Worm (Caenorhabditis elegans) whole organism, L4 larva: ENCODE data around the gene mls-2.

Experiments used
- F26F4.8 ChIP-seq: fragments of 200-800 bp; sonication (Bioruptor generic); conservative IDR thresholded peaks from 2 replicates; pipeline ENCODE4 v1.3.6; 2022; ENCODE audit warnings: missing genetic modification characterization, missing compliant biosample characterization
- F37D6.2 ChIP-seq: sonication (generic microtip); optimal IDR thresholded peaks from 2 replicates; lab custom pipeline; 2016; ENCODE audit warnings: mild to moderate bottlenecking, missing genetic modification characterization, missing compliant biosample characterization
- F44E2.7 ChIP-seq: fragments of 200-800 bp; sonication (Bioruptor generic); IDR thresholded peaks from 2 replicates; pipeline ENCODE4 v2.1.2; 2022; ENCODE audit warnings: missing genetic modification characterization, missing compliant biosample characterization
- F49E8.2 ChIP-seq: sonication (generic microtip); optimal IDR thresholded peaks from 2 replicates; lab custom pipeline; 2016; ENCODE audit warnings: missing compliant biosample characterization, mild to moderate bottlenecking, missing genetic modification characterization, borderline replicate concordance
- R02D3.7 ChIP-seq: fragments of 150-350 bp; sonication (generic microtip); optimal IDR thresholded peaks from 3 replicates; lab custom pipeline; 2014; ENCODE audit warnings: missing biosample characterization, missing genetic modification characterization
- attf-4 ChIP-seq: sonication (generic microtip); optimal IDR thresholded peaks from 3 replicates; lab custom pipeline; 2017; ENCODE audit warnings: missing biosample characterization, missing genetic modification characterization
- ceh-20 ChIP-seq: fragments of 200-800 bp; sonication (Bioruptor generic); IDR thresholded peaks from 2 replicates; pipeline ENCODE4 v1.3.6; 2022; ENCODE audit warnings: missing genetic modification reagents, missing genetic modification characterization, missing compliant biosample characterization
- ceh-82 ChIP-seq: sonication (generic microtip); optimal IDR thresholded peaks from 2 replicates; lab custom pipeline; 2017; ENCODE audit warnings: missing biosample characterization, missing genetic modification characterization
- daf-12 ChIP-seq: fragments of 150-350 bp; optimal IDR thresholded peaks from 2 replicates; lab custom pipeline; 2014; ENCODE audit warnings: missing biosample characterization, missing genetic modification reagents, missing genetic modification characterization
- daf-16 ChIP-seq, 3 experiments: sonication (generic microtip); optimal IDR thresholded peaks; 2 replicates each; lab custom pipeline; 2016 to 2017; ENCODE audit warnings: missing genetic modification characterization in 3 of 3, missing genetic modification reagents in 3 of 3, mild to moderate bottlenecking in 2 of 3, missing compliant biosample characterization in 2 of 3, missing biosample characterization in 1 of 3, moderate library complexity in 1 of 3
- daf-19 ChIP-seq: fragments of 200-800 bp; sonication (Bioruptor generic); conservative IDR thresholded peaks from 2 replicates; pipeline ENCODE4 v1.3.6; 2022; ENCODE audit warnings: missing genetic modification characterization, missing compliant biosample characterization
- dmd-6 ChIP-seq: fragments of 200-800 bp; sonication (Bioruptor generic); IDR thresholded peaks from 2 replicates; pipeline ENCODE4 v1.3.6; 2022; ENCODE audit warnings: missing genetic modification reagents, missing genetic modification characterization, missing compliant biosample characterization
- dpl-1 ChIP-seq: fragments of 150-350 bp; optimal IDR thresholded peaks from 2 replicates; lab custom pipeline; 2014; ENCODE audit warnings: missing biosample characterization, missing genetic modification reagents, missing genetic modification characterization
- dve-1 ChIP-seq: sonication (generic microtip); optimal IDR thresholded peaks from 2 replicates; lab custom pipeline; 2017; ENCODE audit warnings: antibody characterized with exemption, mild to moderate bottlenecking, missing genetic modification characterization, missing compliant biosample characterization; ENCODE audit not compliant: insufficient read depth
- hif-1 ChIP-seq, 2 experiments: sonication (generic microtip); optimal IDR thresholded peaks; 2 replicates each; lab custom pipeline; 2016 to 2017; ENCODE audit warnings: missing compliant biosample characterization in 2 of 2, missing genetic modification characterization in 2 of 2, missing genetic modification reagents in 2 of 2, missing genotype in 2 of 2, mild to moderate bottlenecking in 1 of 2
- hlh-11 ChIP-seq: fragments of 200-800 bp; sonication (Bioruptor generic); optimal IDR thresholded peaks from 2 replicates; lab custom pipeline; 2018; ENCODE audit warnings: mild to moderate bottlenecking, missing genetic modification characterization, missing compliant biosample characterization
- hlh-30 ChIP-seq: sonication (generic microtip); optimal IDR thresholded peaks from 2 replicates; lab custom pipeline; 2017; ENCODE audit warnings: antibody characterized with exemption, mild to moderate bottlenecking, missing genetic modification characterization, missing compliant biosample characterization; ENCODE audit not compliant: insufficient read depth
- lin-1 ChIP-seq: fragments of 200-800 bp; sonication (Bioruptor generic); IDR thresholded peaks from 2 replicates; pipeline ENCODE4 v1.3.6; 2022; ENCODE audit warnings: missing genetic modification reagents, missing genetic modification characterization, missing compliant biosample characterization
- lin-29 ChIP-seq: fragments of 200-800 bp; sonication (Bioruptor generic); IDR thresholded peaks from 2 replicates; pipeline ENCODE4 v1.3.6; 2022; ENCODE audit warnings: missing genetic modification reagents, missing genetic modification characterization, missing compliant biosample characterization
- lsy-2 ChIP-seq, 2 experiments: fragments of 150-350 bp in 1 of 2; sonication (generic microtip) in 1 of 2; optimal IDR thresholded peaks; 2 replicates each; lab custom pipeline; 2014 to 2017; ENCODE audit warnings: missing biosample characterization in 2 of 2, missing genetic modification characterization in 2 of 2
- madf-5 ChIP-seq, 2 experiments: fragments of 200-800 bp; sonication (Bioruptor generic); IDR thresholded peaks; 2 replicates each; pipeline ENCODE4 v1.3.6; 2022; ENCODE audit warnings: missing compliant biosample characterization in 2 of 2, missing genetic modification characterization in 2 of 2
- mdl-1 ChIP-seq, 2 experiments: fragments of 150-350 bp in 1 of 2; sonication (generic microtip) in 1 of 2; optimal IDR thresholded peaks; 2 replicates each; lab custom pipeline; 2014 to 2017; ENCODE audit warnings: missing biosample characterization in 2 of 2, missing genetic modification characterization in 2 of 2
- mdt-29 ChIP-seq: fragments of 200-800 bp; sonication (Bioruptor generic); IDR thresholded peaks from 2 replicates; pipeline ENCODE4 v1.3.6; 2022; ENCODE audit warnings: missing genetic modification reagents, missing genetic modification characterization, missing compliant biosample characterization
- mep-1 ChIP-seq: fragments of 150-350 bp; sonication (generic microtip); optimal IDR thresholded peaks from 3 replicates; lab custom pipeline; 2014; ENCODE audit warnings: missing biosample characterization, missing genetic modification characterization
- mes-2 ChIP-seq: sonication (generic microtip); optimal IDR thresholded peaks from 2 replicates; lab custom pipeline; 2016; ENCODE audit warnings: missing genotype, mild to moderate bottlenecking, missing genetic modification characterization, missing compliant biosample characterization; ENCODE audit not compliant: poor library complexity, severe bottlenecking
- mxl-2 ChIP-seq: fragments of 200-800 bp; sonication (Bioruptor generic); conservative IDR thresholded peaks from 2 replicates; pipeline ENCODE4 v1.3.6; 2022; ENCODE audit warnings: missing genetic modification reagents, missing genetic modification characterization, missing compliant biosample characterization
- mxl-3 ChIP-seq: fragments of 200-800 bp; sonication (Bioruptor generic); optimal IDR thresholded peaks from 2 replicates; lab custom pipeline; 2018; ENCODE audit warnings: mild to moderate bottlenecking, missing genetic modification characterization, missing compliant biosample characterization
- nhr-10 ChIP-seq: fragments of 150-350 bp; optimal IDR thresholded peaks from 2 replicates; lab custom pipeline; 2014; ENCODE audit warnings: missing biosample characterization, missing genetic modification characterization
- nhr-102 ChIP-seq: sonication (generic microtip); optimal IDR thresholded peaks from 2 replicates; lab custom pipeline; 2016; ENCODE audit warnings: mild to moderate bottlenecking, missing genetic modification characterization, moderate library complexity, missing compliant biosample characterization
- nhr-11 ChIP-seq: fragments of 150-350 bp; optimal IDR thresholded peaks from 2 replicates; lab custom pipeline; 2014; ENCODE audit warnings: missing biosample characterization, missing genetic modification characterization
- nhr-28 ChIP-seq: fragments of 150-350 bp; optimal IDR thresholded peaks from 2 replicates; lab custom pipeline; 2014; ENCODE audit warnings: missing biosample characterization, missing genetic modification characterization
- nhr-41 ChIP-seq: fragments of 200-800 bp; sonication (Bioruptor generic); IDR thresholded peaks from 2 replicates; pipeline ENCODE4 v1.3.6; 2022; ENCODE audit warnings: missing genetic modification reagents, missing genetic modification characterization, missing compliant biosample characterization
- nhr-42 ChIP-seq: fragments of 200-800 bp; sonication (Bioruptor generic); IDR thresholded peaks from 2 replicates; pipeline ENCODE4 v1.3.6; 2022; ENCODE audit warnings: missing genetic modification characterization, missing compliant biosample characterization
- nhr-48 ChIP-seq: sonication (generic microtip); optimal IDR thresholded peaks from 2 replicates; lab custom pipeline; 2016; ENCODE audit warnings: mild to moderate bottlenecking, missing genetic modification characterization, missing compliant biosample characterization
- nhr-76 ChIP-seq: fragments of 150-350 bp; optimal IDR thresholded peaks from 2 replicates; lab custom pipeline; 2014; ENCODE audit warnings: missing biosample characterization, missing genetic modification characterization
- nhr-77 ChIP-seq: fragments of 150-350 bp; optimal IDR thresholded peaks from 2 replicates; lab custom pipeline; 2014; ENCODE audit warnings: missing biosample characterization, missing genetic modification characterization
- pha-4 ChIP-seq, 2 experiments: fragments of 150-350 bp in 1 of 2; fragments of 200-800 bp in 1 of 2; sonication (Bioruptor generic) in 1 of 2; IDR thresholded peaks in 1 of 2; optimal IDR thresholded peaks in 1 of 2; 2 replicates each; pipeline versions ENCODE4 v1.3.6 to Lab custom; 2014 to 2022; ENCODE audit warnings: missing genetic modification characterization in 2 of 2, missing genetic modification reagents in 2 of 2, missing biosample characterization in 1 of 2, missing compliant biosample characterization in 1 of 2
- php-3 ChIP-seq: fragments of 200-800 bp; sonication (Bioruptor generic); IDR thresholded peaks from 2 replicates; pipeline ENCODE4 v1.3.6; 2022; ENCODE audit warnings: missing genetic modification reagents, missing genetic modification characterization, missing compliant biosample characterization
- pqm-1 ChIP-seq: sonication (generic microtip); optimal IDR thresholded peaks from 2 replicates; lab custom pipeline; 2017; ENCODE audit warnings: missing biosample characterization, missing genetic modification characterization
- sdz-12 ChIP-seq: fragments of 200-800 bp; sonication (Bioruptor generic); optimal IDR thresholded peaks from 2 replicates; lab custom pipeline; 2018; ENCODE audit warnings: mild to moderate bottlenecking, missing genetic modification characterization, missing compliant biosample characterization
- spr-1 ChIP-seq: sonication (generic microtip); optimal IDR thresholded peaks from 2 replicates; lab custom pipeline; 2016; ENCODE audit warnings: mild to moderate bottlenecking, missing genetic modification characterization, missing compliant biosample characterization
- tag-97 ChIP-seq: fragments of 200-800 bp; sonication (Bioruptor generic); IDR thresholded peaks from 2 replicates; pipeline ENCODE4 v1.3.6; 2022; ENCODE audit warnings: missing genetic modification characterization, missing compliant biosample characterization
- tra-1 ChIP-seq: fragments of 200-800 bp; sonication (Bioruptor generic); IDR thresholded peaks from 2 replicates; pipeline ENCODE4 v1.3.6; 2022; ENCODE audit warnings: missing genetic modification reagents, missing genetic modification characterization, missing compliant biosample characterization
- unc-130 ChIP-seq: sonication (generic microtip); optimal IDR thresholded peaks from 2 replicates; lab custom pipeline; 2016; ENCODE audit warnings: missing genetic modification reagents, missing genetic modification characterization, missing compliant biosample characterization
- unc-39 ChIP-seq: sonication (generic microtip); optimal IDR thresholded peaks from 2 replicates; lab custom pipeline; 2017; ENCODE audit warnings: missing biosample characterization, missing genetic modification characterization
- zag-1 ChIP-seq: fragments of 150-350 bp; optimal IDR thresholded peaks from 2 replicates; lab custom pipeline; 2014; ENCODE audit warnings: missing biosample characterization, missing genetic modification characterization
- zfp-2 ChIP-seq: sonication (generic microtip); optimal IDR thresholded peaks from 2 replicates; lab custom pipeline; 2016; ENCODE audit warnings: mild to moderate bottlenecking, missing genetic modification characterization, missing compliant biosample characterization
- zfp-3 ChIP-seq: fragments of 200-800 bp; sonication (Bioruptor generic); conservative IDR thresholded peaks from 2 replicates; pipeline ENCODE4 v1.3.6; 2022; ENCODE audit warnings: missing genetic modification reagents, missing genetic modification characterization, missing compliant biosample characterization
- zip-11 ChIP-seq: fragments of 200-800 bp; sonication (Bioruptor generic); IDR thresholded peaks from 2 replicates; pipeline ENCODE4 v1.3.6; 2022; ENCODE audit warnings: missing genetic modification characterization, missing compliant biosample characterization

The mls-2 gene

ce11 chrX:4795329-4795728 lies 33.9 kb upstream of the mls-2 start:
- no peak for TF ChIP-seq unc-39 (tag; lab: Kevin White, UChicago)
- TF ChIP-seq lin-29, result no peak
- TF ChIP-seq zip-11 (GFP tag; lab: Robert Waterston, UW), result no peak
- peak; percentile 93 for TF ChIP-seq dmd-6 (GFP tag; lab: Robert Waterston, UW)
- peak; percentile 65 for TF ChIP-seq nhr-102
- no peak for TF ChIP-seq F49E8.2 (tag; lab: Kevin White, UChicago)
- TF ChIP-seq zag-1 (tag; lab: Kevin White, UChicago), result no peak
- no peak for TF ChIP-seq sdz-12 (GFP tag; lab: Kevin White, UChicago)
- peak; percentile 4 for TF ChIP-seq nhr-10 (tag; lab: Kevin White, UChicago)
- TF ChIP-seq spr-1 (tag; lab: Kevin White, UChicago), result no peak
- peak; percentile 89 for TF ChIP-seq hlh-11 (tag; lab: Kevin White, UChicago)
- TF ChIP-seq mdl-1 (tag; optimal IDR thresholded peaks at IDR 0.05; lab: Kevin White, UChicago), result peak in 1 of 2 experiments; percentile 68
- peak; percentile 8 for TF ChIP-seq dpl-1
- peak; percentile 84 for TF ChIP-seq hlh-30
- TF ChIP-seq daf-16 (GFP tag; optimal IDR thresholded peaks at IDR 0.05; lab: Kevin White, UChicago), result peak in 1 of 2 experiments; percentile 34
- peak; percentile 97 for TF ChIP-seq daf-16 (tag; optimal IDR thresholded peaks at IDR 0.05; lab: Kevin White, UChicago)
- TF ChIP-seq ceh-20 (GFP tag; lab: Robert Waterston, UW), result peak; percentile 63; the same call in 1 of the 2 replicates
- TF ChIP-seq tag-97, result no peak
- peak; percentile 54 for TF ChIP-seq nhr-48
- TF ChIP-seq nhr-77 (tag; lab: Kevin White, UChicago), result peak; percentile 72
- TF ChIP-seq lin-1, result peak; percentile 69
- TF ChIP-seq F44E2.7 (GFP tag; lab: Robert Waterston, UW), result no peak
- TF ChIP-seq hif-1 (tag; optimal IDR thresholded peaks at IDR 0.05; lab: Kevin White, UChicago), result peak in 1 of 2 experiments; percentile 63
- no peak for TF ChIP-seq F37D6.2
- peak; percentile 8 for TF ChIP-seq mxl-3 (GFP tag; lab: Kevin White, UChicago)
- no peak for TF ChIP-seq unc-130 (GFP tag; lab: Kevin White, UChicago)
- TF ChIP-seq nhr-28 (tag; lab: Kevin White, UChicago), result peak; percentile 66
- TF ChIP-seq zfp-2 (tag; lab: Kevin White, UChicago), result no peak
- TF ChIP-seq mxl-2 (GFP tag; lab: Robert Waterston, UW), result peak; percentile 17; the same call in 1 of the 2 replicates
- peak; percentile 85 for TF ChIP-seq dve-1 (tag; lab: Kevin White, UChicago)
- TF ChIP-seq mep-1 (tag; lab: Kevin White, UChicago), result peak; percentile 31
- no peak for TF ChIP-seq mdt-29 (GFP tag; lab: Robert Waterston, UW)
- 0 out of 2 replicates have a peak, but pooled peaks have one; percentile 17 for TF ChIP-seq nhr-42 (GFP tag; lab: Robert Waterston, UW)
- TF ChIP-seq madf-5 (GFP tag; IDR thresholded peaks at IDR 0.05; lab: Robert Waterston, UW), result 0 out of 4 replicates have a peak, but pooled peaks of 1 of the 2 experiments have one; percentile 20
- TF ChIP-seq lsy-2 (tag; optimal IDR thresholded peaks at IDR 0.05; lab: Kevin White, UChicago), result peak in 1 of 2 experiments; percentile 38
- peak; percentile 4 for TF ChIP-seq nhr-11 (tag; lab: Kevin White, UChicago)
- peak; percentile 93 for TF ChIP-seq tra-1
- TF ChIP-seq mes-2 (tag; lab: Kevin White, UChicago), result no peak
- TF ChIP-seq php-3 (GFP tag; lab: Robert Waterston, UW), result peak; percentile 94
- peak; percentile 83 for TF ChIP-seq pqm-1 (tag; lab: Kevin White, UChicago)

ce11 chrX:4794062-4794461 lies 32.6 kb upstream of the mls-2 start:
- TF ChIP-seq nhr-41 (GFP tag; lab: Robert Waterston, UW) (peak; percentile 50; the same call in 1 of the 2 replicates), hlh-11 (tag; lab: Kevin White, UChicago) (peak; percentile 95), R02D3.7 (tag; lab: Kevin White, UChicago) (no peak), attf-4 (no peak), mxl-2 (GFP tag; lab: Robert Waterston, UW) (peak; percentile 90), nhr-76 (tag; lab: Kevin White, UChicago) (no peak), F26F4.8 (no peak), daf-12 (tag; lab: Kevin White, UChicago) (no peak), ceh-82 (tag; lab: Kevin White, UChicago) (no peak), nhr-10 (tag; lab: Kevin White, UChicago) (peak; percentile 59), daf-19 (no peak), pha-4 (GFP tag; IDR thresholded peaks at IDR 0.05; lab: Robert Waterston, UW) (peak; percentile 59; the same call in 1 of the 2 replicates), pha-4 (tag; optimal IDR thresholded peaks at IDR 0.05; lab: Kevin White, UChicago) (no peak), zfp-3 (GFP tag; lab: Robert Waterston, UW) (0 out of 2 replicates have a peak, but pooled peaks have one; percentile 44), php-3 (GFP tag; lab: Robert Waterston, UW) (peak; percentile 81), daf-16 (GFP tag; optimal IDR thresholded peaks at IDR 0.05; lab: Kevin White, UChicago) (peak in 1 of 2 experiments; percentile 76), daf-16 (tag; optimal IDR thresholded peaks at IDR 0.05; lab: Kevin White, UChicago) (peak; percentile 96)
